3 fruit fly cellular contexts compared by ENCODE assay signal in the genomic region with DNA sequence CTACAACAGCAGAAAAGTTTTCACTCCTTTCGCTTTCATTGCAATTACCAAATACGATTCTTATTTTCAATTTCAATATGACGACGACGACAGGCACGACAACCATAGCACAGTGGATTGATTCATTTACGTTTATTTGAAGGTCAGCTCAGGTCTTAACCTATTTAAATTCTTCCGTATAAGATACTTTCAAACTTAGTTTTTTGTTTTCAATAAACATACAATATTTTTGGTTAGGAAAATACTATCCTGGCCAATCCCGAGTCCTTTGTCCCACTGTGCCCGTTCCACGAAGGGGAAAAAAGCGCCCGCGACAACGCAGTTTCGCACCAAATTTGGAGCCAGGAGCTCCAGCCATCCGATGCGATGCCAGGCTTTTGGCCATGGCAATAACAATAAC.
TF ChIP-seq lines count a peak whose summit lies in the region.

No protein-coding gene starts in this region.

- no peak for TF ChIP-seq CTCF in whole organism, embryonic (GFP tag; optimal IDR thresholded peaks at IDR 0.05; lab: Kevin White, UChicago)

TF ChIP-seq in whole organism, embryonic, 481 proteins besides CTCF, POLR2A, EP300 and RAD21:
- peak; percentile 47 for TF ChIP-seq Drgx (GFP tag; IDR thresholded peaks at IDR 0.05; lab: Robert Waterston, UW)
- peak; percentile 46 for TF ChIP-seq sens (GFP tag; lab: Kevin White, UChicago)
- TF ChIP-seq Mes4 (GFP tag; optimal IDR thresholded peaks at IDR 0.05; lab: Kevin White, UChicago): no peak
- no peak for TF ChIP-seq dpn (GFP tag; optimal IDR thresholded peaks at IDR 0.05; lab: Kevin White, UChicago)
- no peak for TF ChIP-seq tin (GFP tag; optimal IDR thresholded peaks at IDR 0.05; lab: Kevin White, UChicago)
- TF ChIP-seq CkIIα-i1 (GFP tag; IDR thresholded peaks at IDR 0.05; lab: Robert Waterston, UW): no peak
- no peak for TF ChIP-seq CG1024 (GFP tag; IDR thresholded peaks at IDR 0.05; lab: Robert Waterston, UW)
- peak; percentile 30 for TF ChIP-seq Blimp-1 (GFP tag; optimal IDR thresholded peaks at IDR 0.05; lab: Kevin White, UChicago)

TF ChIP-seq in whole organism, prepupa, 60 proteins besides CTCF, POLR2A, EP300 and RAD21:
- TF ChIP-seq Hr38 (GFP tag; optimal IDR thresholded peaks at IDR 0.05; lab: Kevin White, UChicago) (no peak), vri (GFP tag; optimal IDR thresholded peaks at IDR 0.05; lab: Kevin White, UChicago) (no peak), Eip75B (GFP tag; optimal IDR thresholded peaks at IDR 0.05; lab: Kevin White, UChicago) (no peak), svp (GFP tag; lab: Kevin White, UChicago) (peak; percentile 72), CG15336 (GFP tag; IDR thresholded peaks at IDR 0.05; lab: Robert Waterston, UW) (peak; percentile 52), fd59A (GFP tag; optimal IDR thresholded peaks at IDR 0.05; lab: Kevin White, UChicago) (no peak), CG6792 (GFP tag; optimal IDR thresholded peaks at IDR 0.05; lab: Kevin White, UChicago) (peak; percentile 11), Lpt (GFP tag; optimal IDR thresholded peaks at IDR 0.05; lab: Kevin White, UChicago) (peak; percentile 32), dac (GFP tag; optimal IDR thresholded peaks at IDR 0.05; lab: Kevin White, UChicago) (no peak), CG3919 (GFP tag; optimal IDR thresholded peaks at IDR 0.05; lab: Kevin White, UChicago) (peak; percentile 51), CG11762 (GFP tag; optimal IDR thresholded peaks at IDR 0.05; lab: Kevin White, UChicago; ENCODE audit: insufficient read depth) (peak; percentile 12), OdsH (GFP tag; optimal IDR thresholded peaks at IDR 0.05; lab: Kevin White, UChicago) (peak; percentile 23), CG6276 (GFP tag; optimal IDR thresholded peaks at IDR 0.05; lab: Kevin White, UChicago) (peak; percentile 41), eg (GFP tag; IDR thresholded peaks at IDR 0.05; lab: Robert Waterston, UW) (peak; percentile 74), CG8119 (GFP tag; IDR thresholded peaks at IDR 0.05; lab: Robert Waterston, UW) (peak; percentile 60; the same call in 2 of the 3 replicates), Sox15 (GFP tag; optimal IDR thresholded peaks at IDR 0.05; lab: Kevin White, UChicago) (peak; percentile 6), CG16779 (tag; optimal IDR thresholded peaks at IDR 0.05; lab: Kevin White, UChicago) (no peak), CG1621 (tag; optimal IDR thresholded peaks at IDR 0.05; lab: Kevin White, UChicago) (no peak), cyc (GFP tag; optimal IDR thresholded peaks at IDR 0.05; lab: Kevin White, UChicago) (no peak), Hr39 (GFP tag; optimal IDR thresholded peaks at IDR 0.05; lab: Kevin White, UChicago) (peak; percentile 6), fd85E (GFP tag; optimal IDR thresholded peaks at IDR 0.05; lab: Kevin White, UChicago) (no peak), CG8319 (GFP tag; optimal IDR thresholded peaks at IDR 0.05; lab: Kevin White, UChicago) (peak; percentile 13), CG32006 (GFP tag; optimal IDR thresholded peaks at IDR 0.05; lab: Kevin White, UChicago) (peak; percentile 63), acj6 (GFP tag; optimal IDR thresholded peaks at IDR 0.05; lab: Kevin White, UChicago) (peak; percentile 31), CG8632 (GFP tag; optimal IDR thresholded peaks at IDR 0.05; lab: Kevin White, UChicago) (peak; percentile 16), ss (GFP tag; optimal IDR thresholded peaks at IDR 0.05; lab: Kevin White, UChicago) (no peak), CG34406 (GFP tag; optimal IDR thresholded peaks at IDR 0.05; lab: Kevin White, UChicago) (peak; percentile 32), Hr4 (GFP tag; optimal IDR thresholded peaks at IDR 0.05; lab: Kevin White, UChicago) (peak; percentile 62), achi (GFP tag; optimal IDR thresholded peaks at IDR 0.05; lab: Kevin White, UChicago) (peak; percentile 31), Blimp-1 (GFP tag; optimal IDR thresholded peaks at IDR 0.05; lab: Kevin White, UChicago) (no peak), spab (GFP tag; optimal IDR thresholded peaks at IDR 0.05; lab: Kevin White, UChicago) (no peak), CG6163 (GFP tag; IDR thresholded peaks at IDR 0.05; lab: Robert Waterston, UW) (peak; percentile 55; the same call in 2 of the 3 replicates), CG7368 (GFP tag; optimal IDR thresholded peaks at IDR 0.05; lab: Kevin White, UChicago) (peak; percentile 23), pdm3 (GFP tag; optimal IDR thresholded peaks at IDR 0.05; lab: Kevin White, UChicago) (peak; percentile 40), CG4318 (GFP tag; optimal IDR thresholded peaks at IDR 0.05; lab: Kevin White, UChicago) (peak; percentile 6), net (GFP tag; optimal IDR thresholded peaks at IDR 0.05; lab: Kevin White, UChicago) (peak; percentile 36), CG10631 (GFP tag; optimal IDR thresholded peaks at IDR 0.05; lab: Kevin White, UChicago) (no peak), Gug (GFP tag; IDR thresholded peaks at IDR 0.05; lab: Robert Waterston, UW) (peak; percentile 41; the same call in 1 of the 2 replicates), CG11902 (GFP tag; optimal IDR thresholded peaks at IDR 0.05; lab: Kevin White, UChicago) (no peak), Eip78C (GFP tag; lab: Kevin White, UChicago) (peak; percentile 64)

TF ChIP-seq in whole organism, pupa, 21 proteins besides CTCF, POLR2A, EP300 and RAD21:
- no peak for TF ChIP-seq CG9948 (tag; optimal IDR thresholded peaks at IDR 0.05; lab: Kevin White, UChicago)
- TF ChIP-seq Ets98B (GFP tag; IDR thresholded peaks at IDR 0.05; lab: Robert Waterston, UW): peak; percentile 65
- TF ChIP-seq Pif1A (GFP tag; optimal IDR thresholded peaks at IDR 0.05; lab: Kevin White, UChicago): peak; percentile 51
- no peak for TF ChIP-seq Snoo (tag; optimal IDR thresholded peaks at IDR 0.05; lab: Kevin White, UChicago)
- TF ChIP-seq CG10348 (GFP tag; IDR thresholded peaks at IDR 0.05; lab: Robert Waterston, UW): no peak
- TF ChIP-seq Pif1B (GFP tag; optimal IDR thresholded peaks at IDR 0.05; lab: Kevin White, UChicago): peak; percentile 46
- no peak for TF ChIP-seq CG8159 (tag; optimal IDR thresholded peaks at IDR 0.05; lab: Kevin White, UChicago)
- no peak for TF ChIP-seq CG34367 (tag; optimal IDR thresholded peaks at IDR 0.05; lab: Kevin White, UChicago)
- no peak for TF ChIP-seq EcR (GFP tag; optimal IDR thresholded peaks at IDR 0.05; lab: Kevin White, UChicago)
- TF ChIP-seq CG17806 (tag; optimal IDR thresholded peaks at IDR 0.05; lab: Kevin White, UChicago): no peak
- TF ChIP-seq CG4496 (GFP tag; IDR thresholded peaks at IDR 0.05; lab: Robert Waterston, UW): peak; percentile 79
- TF ChIP-seq CG32121 (GFP tag; IDR thresholded peaks at IDR 0.05; lab: Robert Waterston, UW): peak; percentile 35; the same call in 1 of the 2 replicates
- TF ChIP-seq CG8301 (tag; optimal IDR thresholded peaks at IDR 0.05; lab: Kevin White, UChicago): peak; percentile 25
- TF ChIP-seq D1 (tag; optimal IDR thresholded peaks at IDR 0.05; lab: Kevin White, UChicago): no peak
- TF ChIP-seq CG13204 (GFP tag; optimal IDR thresholded peaks at IDR 0.05; lab: Kevin White, UChicago): no peak
- no peak for TF ChIP-seq CG12605 (GFP tag; IDR thresholded peaks at IDR 0.05; lab: Robert Waterston, UW)
- peak; percentile 11 for TF ChIP-seq CG14655 (GFP tag; optimal IDR thresholded peaks at IDR 0.05; lab: Kevin White, UChicago)
- TF ChIP-seq fd96Ca (GFP tag; IDR thresholded peaks at IDR 0.05; lab: Robert Waterston, UW): peak; percentile 69
- peak; percentile 6; the same call in 1 of the 2 replicates for TF ChIP-seq rn (GFP tag; IDR thresholded peaks at IDR 0.05; lab: Robert Waterston, UW)
- TF ChIP-seq gl (tag; optimal IDR thresholded peaks at IDR 0.05; lab: Kevin White, UChicago): no peak
- no peak for TF ChIP-seq CG15710 (tag; optimal IDR thresholded peaks at IDR 0.05; lab: Kevin White, UChicago)
